Worm (Caenorhabditis elegans) whole organism, mixed stage, embryonic: ENCODE measurements around the gene frpr-13.

ENCODE experiments used
- bed-3 ChIP-seq: fragments of 200-800 bp; sonication (Bioruptor generic); optimal IDR thresholded peaks from 3 replicates; lab custom pipeline; 2018; ENCODE audit warnings: mild to moderate bottlenecking, missing genetic modification characterization, moderate library complexity, missing compliant biosample characterization
- blmp-1 ChIP-seq: fragments of 150-350 bp; optimal IDR thresholded peaks from 2 replicates; lab custom pipeline; 2014; ENCODE audit warnings: missing biosample characterization, missing genetic modification characterization
- ceh-39 ChIP-seq: fragments of 150-350 bp; optimal IDR thresholded peaks from 2 replicates; lab custom pipeline; 2014; ENCODE audit warnings: missing biosample characterization, missing genetic modification characterization
- ceh-43 ChIP-seq: fragments of 200-800 bp; sonication (Bioruptor generic); optimal IDR thresholded peaks from 2 replicates; lab custom pipeline; 2018; ENCODE audit warnings: mild to moderate bottlenecking, missing genetic modification characterization, moderate library complexity, missing compliant biosample characterization
- ceh-83 ChIP-seq: fragments of 200-800 bp; sonication (Bioruptor generic); optimal IDR thresholded peaks from 2 replicates; lab custom pipeline; 2018; ENCODE audit warnings: mild to moderate bottlenecking, missing genetic modification characterization, missing compliant biosample characterization
- ces-1 ChIP-seq: fragments of 150-350 bp; optimal IDR thresholded peaks from 2 replicates; lab custom pipeline; 2014; ENCODE audit warnings: missing biosample characterization, missing genetic modification reagents, missing genetic modification characterization
- cnd-1 ChIP-seq: fragments of 200-800 bp; sonication (Bioruptor generic); optimal IDR thresholded peaks from 2 replicates; lab custom pipeline; 2018; ENCODE audit warnings: mild to moderate bottlenecking, missing genetic modification characterization, missing compliant biosample characterization
- drap-1 ChIP-seq: fragments of 200-800 bp; sonication (Bioruptor generic); optimal IDR thresholded peaks from 3 replicates; lab custom pipeline; 2018; ENCODE audit warnings: mild to moderate bottlenecking, missing genetic modification characterization, missing compliant biosample characterization
- elt-1 ChIP-seq: sonication (generic microtip); optimal IDR thresholded peaks from 2 replicates; lab custom pipeline; 2017; ENCODE audit warnings: missing genetic modification characterization, mild to moderate bottlenecking, missing compliant biosample characterization, antibody characterized with exemption, moderate library complexity, borderline replicate concordance; ENCODE audit not compliant: insufficient read depth
- elt-3 ChIP-seq: fragments of 150-350 bp; optimal IDR thresholded peaks from 2 replicates; lab custom pipeline; 2014; ENCODE audit warnings: missing biosample characterization, missing genetic modification characterization
- ham-2 ChIP-seq: fragments of 200-800 bp; sonication (Bioruptor generic); optimal IDR thresholded peaks from 2 replicates; lab custom pipeline; 2018; ENCODE audit warnings: mild to moderate bottlenecking, missing genetic modification characterization, missing compliant biosample characterization
- hlh-1 ChIP-seq: fragments of 150-350 bp; optimal IDR thresholded peaks from 2 replicates; lab custom pipeline; 2014; ENCODE audit warnings: missing biosample characterization, missing genetic modification reagents, missing genetic modification characterization
- lin-13 ChIP-seq: fragments of 150-350 bp; optimal IDR thresholded peaks from 2 replicates; lab custom pipeline; 2014; ENCODE audit warnings: missing biosample characterization, missing genetic modification characterization
- lin-32 ChIP-seq: fragments of 200-800 bp; sonication (Bioruptor generic); optimal IDR thresholded peaks from 2 replicates; lab custom pipeline; 2018; ENCODE audit warnings: mild to moderate bottlenecking, missing genetic modification characterization, missing compliant biosample characterization
- lsy-2 ChIP-seq: fragments of 150-350 bp; optimal IDR thresholded peaks from 2 replicates; lab custom pipeline; 2014; ENCODE audit warnings: missing biosample characterization, missing genetic modification characterization
- mab-5 ChIP-seq: fragments of 150-350 bp; optimal IDR thresholded peaks from 2 replicates; lab custom pipeline; 2014; ENCODE audit warnings: missing biosample characterization, missing genetic modification characterization
- mep-1 ChIP-seq: fragments of 150-350 bp; optimal IDR thresholded peaks from 2 replicates; lab custom pipeline; 2017; ENCODE audit warnings: missing biosample characterization, missing genetic modification reagents, missing genetic modification characterization, inconsistent platforms
- mls-2 ChIP-seq: sonication (generic microtip); optimal IDR thresholded peaks from 2 replicates; lab custom pipeline; 2016; ENCODE audit warnings: mild to moderate bottlenecking, missing genetic modification characterization, moderate library complexity, missing compliant biosample characterization
- nhr-12 ChIP-seq: fragments of 150-350 bp; optimal IDR thresholded peaks from 2 replicates; lab custom pipeline; 2014; ENCODE audit warnings: missing biosample characterization, missing genetic modification characterization
- nhr-2 ChIP-seq: fragments of 150-350 bp; optimal IDR thresholded peaks from 2 replicates; lab custom pipeline; 2014; ENCODE audit warnings: missing biosample characterization, missing genetic modification characterization
- nhr-237 ChIP-seq: fragments of 150-350 bp; optimal IDR thresholded peaks from 2 replicates; lab custom pipeline; 2014; ENCODE audit warnings: missing biosample characterization, missing genetic modification characterization
- nhr-28 ChIP-seq: fragments of 150-350 bp; optimal IDR thresholded peaks from 2 replicates; lab custom pipeline; 2014; ENCODE audit warnings: missing biosample characterization, missing genetic modification characterization
- nhr-76 ChIP-seq: sonication (generic microtip); optimal IDR thresholded peaks from 2 replicates; lab custom pipeline; 2017; ENCODE audit warnings: missing biosample characterization, missing genetic modification characterization
- pha-4 ChIP-seq: fragments of 150-350 bp; optimal IDR thresholded peaks from 2 replicates; lab custom pipeline; 2018; ENCODE audit warnings: missing biosample characterization, missing genetic modification reagents, missing genetic modification characterization
- sem-2 ChIP-seq: fragments of 200-800 bp; sonication (Bioruptor generic); optimal IDR thresholded peaks from 2 replicates; lab custom pipeline; 2018; ENCODE audit warnings: mild to moderate bottlenecking, missing genetic modification characterization, missing compliant biosample characterization
- snpc-4 ChIP-seq: fragments of 150-350 bp; optimal IDR thresholded peaks from 2 replicates; lab custom pipeline; 2014; ENCODE audit warnings: missing biosample characterization, missing genetic modification characterization
- sptf-1 ChIP-seq: sonication (generic microtip); optimal IDR thresholded peaks from 2 replicates; lab custom pipeline; 2017; ENCODE audit warnings: mild to moderate bottlenecking, missing genetic modification characterization, moderate library complexity, missing compliant biosample characterization
- tbx-8 ChIP-seq: fragments of 200-800 bp; sonication (Bioruptor generic); optimal IDR thresholded peaks from 2 replicates; lab custom pipeline; 2018; ENCODE audit warnings: mild to moderate bottlenecking, missing genetic modification characterization, moderate library complexity, missing compliant biosample characterization
- unc-120 ChIP-seq: sonication (generic microtip); optimal IDR thresholded peaks from 2 replicates; lab custom pipeline; 2017; ENCODE audit warnings: missing genetic modification characterization, missing compliant biosample characterization; ENCODE audit not compliant: poor library complexity, severe bottlenecking
- unc-39 ChIP-seq: fragments of 150-350 bp; optimal IDR thresholded peaks from 2 replicates; lab custom pipeline; 2014; ENCODE audit warnings: missing biosample characterization, missing genetic modification characterization
- unc-62 ChIP-seq: fragments of 150-350 bp; optimal IDR thresholded peaks from 2 replicates; lab custom pipeline; 2014; ENCODE audit warnings: missing biosample characterization, missing genetic modification reagents, missing genetic modification characterization
- zip-8 ChIP-seq: fragments of 150-350 bp; optimal IDR thresholded peaks from 2 replicates; lab custom pipeline; 2014; ENCODE audit warnings: missing biosample characterization, missing genetic modification characterization

Gene frpr-13

DNA sequence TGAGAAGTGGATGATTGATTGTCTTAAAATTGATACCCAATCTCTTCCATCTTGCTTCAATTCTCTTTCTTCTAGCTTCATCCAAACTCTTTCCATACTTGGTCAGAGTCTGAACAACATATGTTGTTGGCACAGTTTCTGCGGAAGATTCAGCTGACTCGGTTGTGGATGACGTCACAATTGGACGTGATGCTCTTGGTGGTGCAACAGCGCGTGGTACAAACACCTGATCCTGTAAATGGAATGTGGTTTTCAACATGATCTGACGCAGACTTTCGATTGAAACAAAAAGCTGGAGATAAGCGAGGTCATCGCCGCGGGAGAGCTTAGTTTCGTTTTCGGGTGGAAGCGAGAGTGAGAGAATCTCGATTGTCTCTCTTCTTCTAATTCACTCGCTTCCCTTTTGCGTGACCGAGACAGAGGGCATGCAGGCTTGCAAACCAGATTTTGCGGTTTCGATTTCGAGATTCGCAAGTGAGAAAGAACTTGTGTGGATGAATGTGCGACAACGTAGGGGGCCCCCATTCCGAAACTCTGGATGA is 43.7 kb downstream of the frpr-13 start:
- no peak for TF ChIP-seq mls-2 (tag; lab: Kevin White, UChicago)
- no peak for TF ChIP-seq ces-1 (GFP tag; lab: Kevin White, UChicago)
- no peak for TF ChIP-seq hlh-1 (tag; lab: Kevin White, UChicago)
- no peak for TF ChIP-seq mab-5 (tag; lab: Kevin White, UChicago)
- TF ChIP-seq snpc-4 (tag; lab: Kevin White, UChicago), result no peak
- TF ChIP-seq ceh-39, result no peak
- TF ChIP-seq unc-120 (tag; lab: Kevin White, UChicago), result no peak
- TF ChIP-seq elt-3, result no peak
- peak; percentile 75 for TF ChIP-seq blmp-1 (tag; lab: Kevin White, UChicago)
- TF ChIP-seq lin-32 (GFP tag; lab: Kevin White, UChicago), result no peak
- no peak for TF ChIP-seq mep-1
- peak; percentile 11 for TF ChIP-seq ham-2
- no peak for TF ChIP-seq ceh-43 (GFP tag; lab: Kevin White, UChicago)
- no peak for TF ChIP-seq nhr-28
- no peak for TF ChIP-seq nhr-2 (tag; lab: Kevin White, UChicago)
- TF ChIP-seq pha-4, result no peak
- TF ChIP-seq nhr-237, result no peak
- TF ChIP-seq zip-8 (tag; lab: Kevin White, UChicago), result peak; percentile 55
- TF ChIP-seq ceh-83, result no peak

DNA sequence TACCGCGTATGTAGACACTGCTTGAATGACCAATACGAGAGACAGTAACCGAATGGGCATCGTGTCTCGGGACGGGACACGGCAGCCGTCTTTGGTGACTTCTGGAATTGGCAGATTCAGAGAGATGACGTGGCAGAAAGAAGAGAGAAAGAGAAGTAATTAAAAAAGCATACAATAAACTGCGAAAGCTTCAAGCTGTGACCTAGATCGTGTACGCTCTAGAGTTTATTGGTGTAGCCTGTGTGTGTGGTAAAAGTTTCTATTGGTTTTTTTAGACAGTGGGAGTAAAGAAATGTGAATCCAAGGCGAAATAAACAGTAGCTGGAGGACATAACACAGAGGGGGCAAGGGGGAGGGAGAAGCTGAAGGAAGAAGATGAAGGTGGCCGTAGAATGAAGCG is 45.1 kb downstream of the frpr-13 start, which contains the start of gene T19A5.3:
Gene T19A5.3, minus strand, starts transcription at position 101 of the 400 bp plus-strand sequence.
- TF ChIP-seq blmp-1 (tag; lab: Kevin White, UChicago), result no peak
- TF ChIP-seq nhr-237, result no peak
- TF ChIP-seq drap-1 (GFP tag; lab: Kevin White, UChicago), result no peak
- TF ChIP-seq lin-13 (tag; lab: Kevin White, UChicago), result no peak
- TF ChIP-seq cnd-1 (tag; lab: Kevin White, UChicago), result no peak
- TF ChIP-seq hlh-1 (tag; lab: Kevin White, UChicago), result no peak
- TF ChIP-seq lin-32 (GFP tag; lab: Kevin White, UChicago), result no peak
- TF ChIP-seq ceh-39, result no peak
- TF ChIP-seq sptf-1 (tag; lab: Kevin White, UChicago), result no peak
- TF ChIP-seq pha-4, result no peak
- no peak for TF ChIP-seq ham-2
- no peak for TF ChIP-seq unc-39 (tag; lab: Kevin White, UChicago)
- TF ChIP-seq zip-8 (tag; lab: Kevin White, UChicago), result no peak
- TF ChIP-seq, all 35 proteins: peak for 0

DNA sequence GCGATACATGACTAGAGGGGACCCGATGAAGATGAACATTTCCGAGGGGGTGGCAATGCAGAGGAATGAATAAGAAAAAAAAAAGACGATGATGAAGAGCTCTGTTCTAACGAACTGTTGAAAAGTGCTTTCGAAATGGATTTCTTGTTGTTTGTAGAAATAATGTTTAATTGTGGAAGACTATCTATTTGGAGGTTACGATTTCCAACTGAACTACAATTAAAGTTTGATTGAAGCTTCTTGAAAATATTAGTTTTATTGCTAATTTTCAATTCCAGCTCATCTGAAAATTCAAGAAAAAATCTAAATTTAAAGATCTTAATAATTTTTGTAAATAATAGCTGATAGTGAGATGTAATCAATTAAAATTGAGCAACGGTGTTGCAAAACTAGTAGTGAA is 45.6 kb downstream of the frpr-13 start:
- TF ChIP-seq elt-1 (tag; lab: Kevin White, UChicago), result no peak
- TF ChIP-seq ces-1 (GFP tag; lab: Kevin White, UChicago), result no peak
- no peak for TF ChIP-seq sem-2 (GFP tag; lab: Kevin White, UChicago)
- no peak for TF ChIP-seq elt-3
- TF ChIP-seq tbx-8 (GFP tag; lab: Kevin White, UChicago), result no peak
- TF ChIP-seq unc-39 (tag; lab: Kevin White, UChicago), result no peak
- no peak for TF ChIP-seq cnd-1 (tag; lab: Kevin White, UChicago)
- TF ChIP-seq lin-13 (tag; lab: Kevin White, UChicago), result no peak
- no peak for TF ChIP-seq nhr-2 (tag; lab: Kevin White, UChicago)
- TF ChIP-seq nhr-76, result no peak
- no peak for TF ChIP-seq blmp-1 (tag; lab: Kevin White, UChicago)
- TF ChIP-seq pha-4, result no peak
- no peak for TF ChIP-seq zip-8 (tag; lab: Kevin White, UChicago)
- no peak for TF ChIP-seq bed-3 (GFP tag; lab: Kevin White, UChicago)
- no peak for TF ChIP-seq nhr-237
- no peak for TF ChIP-seq lsy-2 (tag; lab: Kevin White, UChicago)
- no peak for TF ChIP-seq ceh-43 (GFP tag; lab: Kevin White, UChicago)

DNA sequence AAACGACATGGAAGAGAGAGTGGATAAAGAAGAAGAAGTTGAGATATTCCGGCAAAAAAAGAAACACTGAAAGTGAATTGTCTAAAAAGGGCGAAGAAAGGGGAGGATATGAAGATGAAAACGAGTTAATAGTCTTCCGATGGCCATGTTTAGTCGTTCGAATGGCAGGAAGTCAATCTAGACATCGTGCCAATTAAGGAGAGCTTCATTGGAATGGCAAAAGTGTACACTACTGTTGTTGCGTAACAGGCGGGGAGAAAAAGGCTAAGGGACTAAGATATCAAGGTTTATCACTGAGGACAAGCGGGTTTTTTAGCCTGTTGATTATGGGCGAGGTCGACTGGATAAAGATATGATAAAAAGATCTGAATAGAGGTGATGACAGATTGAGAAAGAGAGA is 47.3 kb downstream of the frpr-13 start:
- TF ChIP-seq blmp-1 (tag; lab: Kevin White, UChicago), result no peak
- peak; percentile 6 for TF ChIP-seq zip-8 (tag; lab: Kevin White, UChicago)
- TF ChIP-seq, all 35 proteins: peak for 1

DNA sequence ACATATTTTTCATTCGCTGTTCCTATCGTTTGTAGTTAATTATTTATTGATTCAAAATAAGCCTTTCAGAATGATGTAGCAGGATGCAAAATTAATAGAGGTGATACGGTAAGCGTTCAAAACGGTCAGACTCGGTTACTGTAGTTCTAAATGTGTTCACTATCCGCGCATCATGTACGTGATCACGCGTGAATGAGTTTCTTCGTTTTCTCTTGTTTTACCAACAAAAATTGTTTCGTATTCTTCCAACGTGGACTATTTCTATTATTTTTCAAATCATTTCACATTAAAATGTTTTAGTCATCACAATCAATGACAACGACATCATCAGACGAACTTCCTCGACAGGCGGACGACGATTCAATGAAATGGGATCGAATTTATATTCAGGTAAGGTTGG is 48.6 kb downstream of the frpr-13 start, which contains the start of gene gck-1:
Gene gck-1, plus strand, starts transcription at position 301 of the 400 bp plus-strand sequence.
- TF ChIP-seq sptf-1 (tag; lab: Kevin White, UChicago), result no peak
- no peak for TF ChIP-seq nhr-28
- TF ChIP-seq nhr-237, result no peak
- TF ChIP-seq lsy-2 (tag; lab: Kevin White, UChicago), result no peak
- no peak for TF ChIP-seq pha-4
- no peak for TF ChIP-seq drap-1 (GFP tag; lab: Kevin White, UChicago)
- no peak for TF ChIP-seq elt-3
- no peak for TF ChIP-seq nhr-12 (tag; lab: Kevin White, UChicago)
- no peak for TF ChIP-seq mls-2 (tag; lab: Kevin White, UChicago)
- no peak for TF ChIP-seq ham-2
- TF ChIP-seq unc-62, result no peak
- no peak for TF ChIP-seq nhr-2 (tag; lab: Kevin White, UChicago)
- no peak for TF ChIP-seq ceh-39
- no peak for TF ChIP-seq hlh-1 (tag; lab: Kevin White, UChicago)
